Fruit fly (Drosophila melanogaster) whole organism, adult: Measurements from ENCODE around the gene CG14543.

ENCODE experiments used
- CG11617 ChIP-seq: fragments of 200-800 bp; sonication (Bioruptor generic); optimal IDR thresholded peaks from 2 replicates; lab custom pipeline; 2017; ENCODE audit warnings: mild to moderate bottlenecking, missing biosample characterization, missing genetic modification reagents, missing genetic modification characterization
- CG12768 ChIP-seq: fragments of 200-800 bp; sonication (Bioruptor generic); optimal IDR thresholded peaks from 2 replicates; lab custom pipeline; 2017; ENCODE audit warnings: missing biosample characterization, missing genetic modification characterization, mild to moderate bottlenecking, moderate library complexity, missing genetic modification reagents
- CG14711 ChIP-seq: fragments of 200-800 bp; sonication (Bioruptor generic); optimal IDR thresholded peaks from 2 replicates; lab custom pipeline; 2018; ENCODE audit warnings: missing biosample characterization, mild to moderate bottlenecking, missing genetic modification characterization, moderate library complexity
- CG1620 ChIP-seq: fragments of 200-800 bp; sonication (Bioruptor generic); optimal IDR thresholded peaks from 2 replicates; lab custom pipeline; 2016; ENCODE audit warnings: missing biosample characterization, missing genetic modification characterization
- CG33017 ChIP-seq: fragments of 200-800 bp; sonication (Bioruptor generic); optimal IDR thresholded peaks from 2 replicates; lab custom pipeline; 2018; ENCODE audit warnings: missing biosample characterization, mild to moderate bottlenecking, missing genetic modification characterization, moderate library complexity
- CG5204 ChIP-seq: fragments of 200-800 bp; sonication (Bioruptor generic); optimal IDR thresholded peaks from 2 replicates; lab custom pipeline; 2016; ENCODE audit warnings: missing biosample characterization, missing genetic modification characterization
- CG7045 ChIP-seq: fragments of 200-800 bp; sonication (Bioruptor generic); optimal IDR thresholded peaks from 2 replicates; lab custom pipeline; 2017; ENCODE audit warnings: missing biosample characterization, mild to moderate bottlenecking, missing genetic modification characterization
- CG7101 ChIP-seq: fragments of 200-800 bp; sonication (Bioruptor generic); optimal IDR thresholded peaks from 2 replicates; lab custom pipeline; 2018; ENCODE audit warnings: missing biosample characterization, mild to moderate bottlenecking, missing genetic modification characterization, moderate library complexity
- Clk ChIP-seq: fragments of 200-800 bp; sonication (Bioruptor generic); optimal IDR thresholded peaks from 2 replicates; lab custom pipeline; 2017; ENCODE audit warnings: missing biosample characterization, missing genetic modification characterization
- Crg-1 ChIP-seq: fragments of 200-800 bp; sonication (Bioruptor generic); optimal IDR thresholded peaks from 2 replicates; lab custom pipeline; 2016; ENCODE audit warnings: missing biosample characterization, missing genetic modification characterization
- Hr96 ChIP-seq: fragments of 200-800 bp; sonication (Bioruptor generic); optimal IDR thresholded peaks from 2 replicates; lab custom pipeline; 2016; ENCODE audit warnings: missing biosample characterization, missing genetic modification characterization
- Mnt ChIP-seq: fragments of 200-800 bp; sonication (Bioruptor generic); optimal IDR thresholded peaks from 2 replicates; lab custom pipeline; 2016; ENCODE audit warnings: missing biosample characterization, mild to moderate bottlenecking, missing genetic modification characterization
- bab1 ChIP-seq: fragments of 200-800 bp; sonication (Bioruptor generic); optimal IDR thresholded peaks from 3 replicates; lab custom pipeline; 2019; ENCODE audit warnings: missing biosample characterization, mild to moderate bottlenecking, missing genetic modification characterization, moderate library complexity
- cic ChIP-seq: fragments of 200-800 bp; sonication (Bioruptor generic); optimal IDR thresholded peaks from 2 replicates; lab custom pipeline; 2017; ENCODE audit warnings: missing biosample characterization, mild to moderate bottlenecking, missing genetic modification characterization, moderate library complexity
- cnc ChIP-seq, 2 experiments: fragments of >200 bp; optimal IDR thresholded peaks; 2 replicates each; lab custom pipeline; 2017
- kay ChIP-seq: fragments of 200-800 bp; sonication (Bioruptor generic); peaks from one replicate; lab custom pipeline; 2016; ENCODE audit warnings: missing biosample characterization, missing genetic modification characterization, borderline replicate concordance
- ovo ChIP-seq: fragments of 200-800 bp; sonication (Bioruptor generic); optimal IDR thresholded peaks from 2 replicates; lab custom pipeline; 2016; ENCODE audit warnings: missing biosample characterization, missing genetic modification characterization
- pad ChIP-seq: fragments of 200-800 bp; sonication (Bioruptor generic); optimal IDR thresholded peaks from 3 replicates; lab custom pipeline; 2017; ENCODE audit warnings: missing biosample characterization, missing genetic modification characterization, mild to moderate bottlenecking, moderate library complexity, missing genetic modification reagents
- tj ChIP-seq: fragments of 200-800 bp; sonication (Bioruptor generic); optimal IDR thresholded peaks from 3 replicates; lab custom pipeline; 2017; ENCODE audit warnings: missing biosample characterization, mild to moderate bottlenecking, missing genetic modification characterization, moderate library complexity
- toe ChIP-seq: fragments of 200-800 bp; sonication (Bioruptor generic); optimal IDR thresholded peaks from 2 replicates; lab custom pipeline; 2016; ENCODE audit warnings: missing biosample characterization, missing genetic modification characterization

The CG14543 gene

dm6 chr3R:26017771-26018731 is 38.4 kb upstream of the CG14543 start:
- TF ChIP-seq Mnt (GFP tag; lab: Kevin White, UChicago) (no peak), Clk (GFP tag; lab: Kevin White, UChicago) (no peak), CG7101 (tag; lab: Kevin White, UChicago) (no peak), bab1 (no peak), CG7045 (GFP tag; lab: Kevin White, UChicago) (no peak), Hr96 (GFP tag; lab: Kevin White, UChicago) (no peak), cic (no peak), cnc (optimal IDR thresholded peaks at IDR 0.05; lab: Kevin White, UChicago) (no peak), ovo (GFP tag; lab: Kevin White, UChicago) (no peak), pad (no peak), CG11617 (no peak)

DNA sequence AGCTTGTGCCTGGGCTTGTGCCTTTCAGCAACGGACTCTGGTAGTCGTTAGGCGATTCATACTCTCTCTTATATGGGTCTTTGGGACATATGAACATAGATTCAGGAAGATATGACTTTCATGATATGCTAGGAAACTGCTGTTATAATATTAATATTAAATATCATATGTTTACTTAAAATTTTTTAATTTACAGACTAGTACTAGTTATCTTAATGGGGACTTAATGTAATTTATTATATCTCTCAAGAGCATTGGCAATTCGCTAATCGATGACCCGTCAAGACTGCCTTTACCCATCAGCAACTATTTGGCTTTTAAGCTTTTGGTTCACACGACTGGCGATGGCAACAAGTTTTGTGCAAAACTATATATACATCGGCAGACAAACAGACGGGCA is 37.2 kb upstream of the CG14543 start:
- TF ChIP-seq Hr96 (GFP tag; lab: Kevin White, UChicago) (no peak), Crg-1 (GFP tag; lab: Kevin White, UChicago) (no peak), CG33017 (tag; lab: Kevin White, UChicago) (no peak), pad (no peak), CG7101 (tag; lab: Kevin White, UChicago) (no peak), ovo (GFP tag; lab: Kevin White, UChicago) (no peak), toe (GFP tag; lab: Kevin White, UChicago) (no peak), cic (no peak), CG1620 (GFP tag; lab: Kevin White, UChicago) (no peak), Mnt (GFP tag; lab: Kevin White, UChicago) (no peak), tj (no peak), Clk (GFP tag; lab: Kevin White, UChicago) (no peak), CG7045 (GFP tag; lab: Kevin White, UChicago) (no peak), CG12768 (GFP tag; lab: Kevin White, UChicago) (no peak), CG5204 (GFP tag; lab: Kevin White, UChicago) (no peak)

DNA sequence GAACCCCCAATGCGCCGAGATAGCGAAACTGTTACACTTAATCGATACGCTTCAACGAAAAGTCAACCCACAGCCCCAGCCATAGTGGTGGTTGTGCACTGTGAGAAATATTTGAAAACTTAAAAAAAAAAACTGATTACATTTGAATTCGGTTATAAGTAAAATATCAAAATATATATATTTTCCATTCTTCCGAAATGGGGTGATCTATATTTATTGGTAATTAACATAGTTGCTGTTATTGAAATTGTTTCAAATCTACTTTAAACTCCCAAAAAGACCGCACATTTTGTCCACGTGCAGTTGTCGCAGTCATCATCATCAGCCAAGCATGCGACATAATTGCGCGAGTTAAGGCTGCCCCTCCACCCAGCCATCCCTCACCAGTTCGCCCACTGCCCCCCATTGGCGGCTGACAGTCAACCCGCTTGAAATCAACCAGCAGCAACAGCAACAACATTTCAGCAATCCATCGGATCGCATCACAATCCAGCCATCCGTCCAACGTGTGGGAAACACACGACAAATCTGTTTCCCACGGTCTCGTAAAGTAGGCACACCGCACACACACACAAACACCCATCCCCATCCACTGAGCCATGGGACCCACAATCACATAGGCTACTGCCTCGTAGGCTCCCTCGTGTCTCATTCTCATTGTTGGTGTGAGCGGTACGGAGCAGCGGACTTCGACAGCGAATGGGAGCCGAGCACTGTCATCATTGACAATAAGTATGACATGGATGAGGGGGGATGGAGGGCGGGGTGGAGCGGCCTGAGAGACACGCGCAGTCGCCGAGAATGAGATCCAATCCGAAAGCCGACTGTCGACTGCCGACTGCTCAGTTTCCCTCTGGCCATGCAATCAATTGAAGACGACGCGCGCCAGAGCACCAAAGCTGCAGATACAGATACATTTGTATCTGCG is 35.9 kb upstream of the CG14543 start:
- TF ChIP-seq tj (peak; percentile 69), CG7101 (tag; lab: Kevin White, UChicago) (peak; percentile 27), CG7045 (GFP tag; lab: Kevin White, UChicago) (no peak), kay (GFP tag; lab: Kevin White, UChicago) (peak; percentile 87), Clk (GFP tag; lab: Kevin White, UChicago) (no peak)

- peak; percentile 12 for TF ChIP-seq CG1620 (GFP tag; lab: Kevin White, UChicago)
- peak; percentile 44 for TF ChIP-seq CG14711 (tag; lab: Kevin White, UChicago)
- TF ChIP-seq ovo (GFP tag; lab: Kevin White, UChicago) = no peak
- TF ChIP-seq CG7101 (tag; lab: Kevin White, UChicago) = peak; percentile 64
- peak; percentile 82 for TF ChIP-seq CG7045 (GFP tag; lab: Kevin White, UChicago)
- TF ChIP-seq cic = no peak
- TF ChIP-seq kay (GFP tag; lab: Kevin White, UChicago) = no peak
- peak; percentile 40 for TF ChIP-seq Crg-1 (GFP tag; lab: Kevin White, UChicago)
- TF ChIP-seq CG11617 = peak; percentile 81
- peak; percentile 42 for TF ChIP-seq Hr96 (GFP tag; lab: Kevin White, UChicago)
- peak; percentile 53 for TF ChIP-seq CG12768 (GFP tag; lab: Kevin White, UChicago)
- TF ChIP-seq tj = peak; percentile 9
- TF ChIP-seq bab1 = peak; percentile 17
- TF ChIP-seq Clk (GFP tag; lab: Kevin White, UChicago) = no peak
- peak; percentile 58 for TF ChIP-seq CG33017 (tag; lab: Kevin White, UChicago)
- TF ChIP-seq toe (GFP tag; lab: Kevin White, UChicago) = peak; percentile 43
- TF ChIP-seq pad = peak; percentile 60
- TF ChIP-seq Mnt (GFP tag; lab: Kevin White, UChicago) = no peak
- TF ChIP-seq cnc (optimal IDR thresholded peaks at IDR 0.05; lab: Kevin White, UChicago) = no peak
- peak; percentile 79 for TF ChIP-seq CG5204 (GFP tag; lab: Kevin White, UChicago)
Measured at dm6 chr3R:26021195-26021914, 35.1 kb upstream of the CG14543 start.

DNA sequence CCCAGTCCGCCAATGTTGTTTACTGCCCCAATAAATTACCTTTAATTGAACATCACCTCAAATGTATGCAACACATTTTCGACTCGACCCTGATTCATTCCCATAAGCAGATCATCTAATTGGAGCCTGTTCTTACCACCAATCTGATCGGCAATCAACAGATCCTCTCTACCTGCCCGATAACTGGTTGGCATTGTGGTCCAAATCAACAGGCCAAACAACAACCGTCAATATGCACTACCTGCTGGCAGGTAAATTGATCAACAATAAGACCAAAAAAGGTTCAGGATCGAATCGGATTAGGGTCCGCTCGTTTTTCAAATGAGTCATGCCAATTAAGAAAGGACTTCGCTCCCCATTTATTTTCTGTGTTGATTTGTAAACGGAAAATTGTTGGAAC is 33.2 kb upstream of the CG14543 start:
- no peak for TF ChIP-seq CG7101 (tag; lab: Kevin White, UChicago)
- TF ChIP-seq Mnt (GFP tag; lab: Kevin White, UChicago) = no peak
- no peak for TF ChIP-seq toe (GFP tag; lab: Kevin White, UChicago)
- no peak for TF ChIP-seq CG11617
- no peak for TF ChIP-seq cnc (optimal IDR thresholded peaks at IDR 0.05; lab: Kevin White, UChicago)
- no peak for TF ChIP-seq CG1620 (GFP tag; lab: Kevin White, UChicago)
- no peak for TF ChIP-seq kay (GFP tag; lab: Kevin White, UChicago)
- no peak for TF ChIP-seq bab1
- no peak for TF ChIP-seq Clk (GFP tag; lab: Kevin White, UChicago)
- no peak for TF ChIP-seq CG33017 (tag; lab: Kevin White, UChicago)
- TF ChIP-seq CG7045 (GFP tag; lab: Kevin White, UChicago) = no peak
- TF ChIP-seq Hr96 (GFP tag; lab: Kevin White, UChicago) = no peak
- no peak for TF ChIP-seq CG14711 (tag; lab: Kevin White, UChicago)
- TF ChIP-seq CG5204 (GFP tag; lab: Kevin White, UChicago) = no peak
- TF ChIP-seq Crg-1 (GFP tag; lab: Kevin White, UChicago) = no peak
- no peak for TF ChIP-seq tj
- TF ChIP-seq ovo (GFP tag; lab: Kevin White, UChicago) = no peak
- TF ChIP-seq pad = no peak
- no peak for TF ChIP-seq cic
